Worm (Caenorhabditis elegans): ENCODE results near the gene Y57E12AL.1.

Y57E12AL.1 gene

DNA sequence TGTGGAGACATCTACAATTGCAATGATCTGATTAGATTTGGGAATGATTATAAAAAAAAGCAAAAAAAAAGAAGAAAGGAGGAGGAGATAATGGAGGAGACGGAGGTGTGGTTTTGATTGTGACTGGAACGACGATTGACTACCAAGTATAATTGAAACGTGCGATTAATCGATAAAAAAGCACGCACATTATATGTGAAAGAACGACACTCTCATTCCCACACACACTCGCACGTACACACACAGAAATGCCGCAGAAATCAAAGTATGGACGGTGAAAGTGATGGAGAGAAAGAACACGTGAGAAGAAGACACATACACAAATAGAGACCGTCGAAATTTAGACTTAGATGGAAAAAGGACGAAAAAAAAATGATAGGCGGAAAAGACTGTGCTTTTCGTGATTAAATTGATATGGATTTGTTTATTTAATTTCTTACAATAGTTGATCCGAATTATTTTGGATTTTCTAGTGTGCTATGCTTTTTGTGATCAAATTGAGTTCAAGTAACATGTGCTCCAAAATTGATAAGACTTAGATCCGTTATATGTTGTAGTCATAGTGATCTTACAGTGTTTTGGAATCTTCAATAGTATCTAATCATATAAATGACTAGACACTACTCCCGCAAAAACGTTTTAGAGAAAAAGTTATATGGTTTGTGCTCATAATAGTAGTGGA is 33.5 kb downstream of the Y57E12AL.1 start, which contains the start of gene nhr-135 (continued):
- TF ChIP-seq skn-1 (tag; optimal IDR thresholded peaks at IDR 0.05) (no peak), ztf-11 (tag; optimal IDR thresholded peaks at IDR 0.05) (no peak), lin-35 (GFP tag; optimal IDR thresholded peaks at IDR 0.05) (peak in 1 of 2 experiments; percentile 77), fos-1 (tag; optimal IDR thresholded peaks at IDR 0.05) (no peak), alr-1 (tag; optimal IDR thresholded peaks at IDR 0.05; ENCODE audit: borderline replicate concordance) (no peak), elt-2 (tag; optimal IDR thresholded peaks at IDR 0.05) (peak; percentile 81), egl-27 (tag; optimal IDR thresholded peaks at IDR 0.05) (no peak), mef-2 (tag; optimal IDR thresholded peaks at IDR 0.05) (no peak), F16B12.6 (tag; optimal IDR thresholded peaks at IDR 0.05) (no peak), snu-23 (GFP tag; optimal IDR thresholded peaks at IDR 0.05) (peak; percentile 70), lir-3 (tag; optimal IDR thresholded peaks at IDR 0.05; ENCODE audit: poor library complexity) (no peak), nhr-84 (tag; optimal IDR thresholded peaks at IDR 0.05) (no peak), sox-4 (tag; optimal IDR thresholded peaks at IDR 0.05) (no peak), C04F5.9 (tag; optimal IDR thresholded peaks at IDR 0.05) (no peak), hlh-17 (GFP tag; optimal IDR thresholded peaks at IDR 0.05; ENCODE audit: borderline replicate concordance) (no peak), sptf-1 (tag; optimal IDR thresholded peaks at IDR 0.05) (no peak), nhr-76 (tag; optimal IDR thresholded peaks at IDR 0.05) (no peak), Y116A8C.19 (tag; optimal IDR thresholded peaks at IDR 0.05; ENCODE audit: borderline replicate concordance) (no peak), ceh-82 (tag; optimal IDR thresholded peaks at IDR 0.05) (no peak), ces-1 (GFP tag; optimal IDR thresholded peaks at IDR 0.05) (no peak), blmp-1 (tag; optimal IDR thresholded peaks at IDR 0.05) (peak; percentile 99), ets-5 (GFP tag; IDR thresholded peaks at IDR 0.05) (no peak), nhr-11 (tag; optimal IDR thresholded peaks at IDR 0.05) (no peak), dsc-1 (tag; optimal IDR thresholded peaks at IDR 0.05) (no peak), lin-15B (tag; optimal IDR thresholded peaks at IDR 0.05) (no peak), unc-86 (tag; optimal IDR thresholded peaks at IDR 0.05) (no peak), aly-2 (tag; optimal IDR thresholded peaks at IDR 0.05) (no peak), dpl-1 (GFP tag; optimal IDR thresholded peaks at IDR 0.05) (peak in 2 of 3 experiments; percentile 28 to 32), xbp-1 (tag; optimal IDR thresholded peaks at IDR 0.05) (no peak), unc-130 (tag; optimal IDR thresholded peaks at IDR 0.05) (peak; percentile 56), ztf-4 (tag; optimal IDR thresholded peaks at IDR 0.05) (no peak), fkh-8 (tag; optimal IDR thresholded peaks at IDR 0.05) (no peak), unc-30 (tag; optimal IDR thresholded peaks at IDR 0.05) (no peak), hpl-2 (GFP tag; optimal IDR thresholded peaks at IDR 0.05) (no peak), ama-1 (optimal IDR thresholded peaks at IDR 0.05) (no peak), grh-1 (GFP tag; IDR thresholded peaks at IDR 0.05) (no peak), lin-13 (GFP tag; optimal IDR thresholded peaks at IDR 0.05) (no peak), C34B4.2 (tag; optimal IDR thresholded peaks at IDR 0.05) (no peak), sup-37 (GFP tag; optimal IDR thresholded peaks at IDR 0.05) (no peak), mep-1 (tag; optimal IDR thresholded peaks at IDR 0.05) (peak; percentile 58), nhr-90 (tag; optimal IDR thresholded peaks at IDR 0.05; ENCODE audit: poor library complexity) (peak; percentile 60), ceh-8 (GFP tag; optimal IDR thresholded peaks at IDR 0.05) (no peak), snpc-4 (tag; optimal IDR thresholded peaks at IDR 0.05) (no peak), ceh-63 (GFP tag; optimal IDR thresholded peaks at IDR 0.05) (no peak), egl-13 (tag; optimal IDR thresholded peaks at IDR 0.05) (no peak), nhr-237 (tag; optimal IDR thresholded peaks at IDR 0.05) (no peak), efl-1 (optimal IDR thresholded peaks at IDR 0.05) (peak in 1 of 2 experiments; percentile 30), efl-1 (GFP tag; optimal IDR thresholded peaks at IDR 0.05 in 1 of 2) (peak; percentile 24 to 40), nhr-12 (tag; optimal IDR thresholded peaks at IDR 0.05) (no peak), tbx-2 (tag; optimal IDR thresholded peaks at IDR 0.05) (peak; percentile 40), elt-3 (tag; optimal IDR thresholded peaks at IDR 0.05) (peak in 4 of 6 experiments; percentile 12 to 69 (median 49)), lsy-2 (tag; optimal IDR thresholded peaks at IDR 0.05) (peak in 1 of 2 experiments; percentile 50), zag-1 (tag; optimal IDR thresholded peaks at IDR 0.05) (no peak)
